Fruit fly (Drosophila melanogaster): Measurements from ENCODE around the gene CG11756.

The CG11756 gene

dm6 chrX:11370792-11371191, 22.9 kb downstream of the CG11756 start (continued):
- TF ChIP-seq CG16813 (GFP tag; IDR thresholded peaks at IDR 0.05; ENCODE audit: partially characterized antibody) = no peak
- peak; percentile 64 for TF ChIP-seq lmd (GFP tag; IDR thresholded peaks at IDR 0.05)
- TF ChIP-seq E2f2 (GFP tag; IDR thresholded peaks at IDR 0.05) = peak; percentile 9; the same call in 1 of the 2 replicates
- TF ChIP-seq zen2 (GFP tag; IDR thresholded peaks at IDR 0.05; ENCODE audit: partially characterized antibody) = no peak
- peak; percentile 21; the same call in 1 of the 2 replicates for TF ChIP-seq CG6689 (GFP tag; IDR thresholded peaks at IDR 0.05)
- TF ChIP-seq ap (GFP tag; IDR thresholded peaks at IDR 0.05) = 0 out of 2 replicates have a peak, but pooled peaks have one; percentile 15
- 0 out of 2 replicates have a peak, but pooled peaks have one; percentile 35 for TF ChIP-seq rib (GFP tag; IDR thresholded peaks at IDR 0.05)
- TF ChIP-seq CG1233 (GFP tag; optimal IDR thresholded peaks at IDR 0.05) = no peak
- peak; percentile 16 for TF ChIP-seq lab (GFP tag; optimal IDR thresholded peaks at IDR 0.05)
- TF ChIP-seq hb (GFP tag; IDR thresholded peaks at IDR 0.05; ENCODE audit: partially characterized antibody) = no peak
- no peak for TF ChIP-seq lov (optimal IDR thresholded peaks at IDR 0.05)
- no peak for TF ChIP-seq lov (GFP tag; IDR thresholded peaks at IDR 0.05)
- peak; percentile 15 for TF ChIP-seq CG18599 (GFP tag; optimal IDR thresholded peaks at IDR 0.05)
- no peak for TF ChIP-seq CG2202 (tag; optimal IDR thresholded peaks at IDR 0.05)
- peak; percentile 74 for TF ChIP-seq grau (tag; optimal IDR thresholded peaks at IDR 0.05)
- peak; percentile 39; the same call in 1 of the 3 replicates for TF ChIP-seq CG14050 (GFP tag; IDR thresholded peaks at IDR 0.05)
- TF ChIP-seq Atf6 (GFP tag; IDR thresholded peaks at IDR 0.05) = peak; percentile 60
- TF ChIP-seq HLH3B (GFP tag; IDR thresholded peaks at IDR 0.05) = peak; percentile 39; the same call in 1 of the 2 replicates
- TF ChIP-seq CG10979 (tag; optimal IDR thresholded peaks at IDR 0.05) = peak; percentile 19
- TF ChIP-seq CG32532 (GFP tag; IDR thresholded peaks at IDR 0.05) = peak; percentile 57
- peak; percentile 30 for TF ChIP-seq lilli (GFP tag; optimal IDR thresholded peaks at IDR 0.05)
- no peak for TF ChIP-seq CG10209 (GFP tag; optimal IDR thresholded peaks at IDR 0.05)
- TF ChIP-seq slbo (GFP tag; IDR thresholded peaks at IDR 0.05) = peak; percentile 60
- no peak for TF ChIP-seq hth (optimal IDR thresholded peaks at IDR 0.05)
- peak; percentile 51 for TF ChIP-seq CG14441 (GFP tag; IDR thresholded peaks at IDR 0.05)
- TF ChIP-seq CG3995 (GFP tag; optimal IDR thresholded peaks at IDR 0.05) = no peak
- peak; percentile 30; the same call in 1 of the 2 replicates for TF ChIP-seq CG32772 (GFP tag; IDR thresholded peaks at IDR 0.05)
- TF ChIP-seq row (GFP tag; IDR thresholded peaks at IDR 0.05) = peak; percentile 64
- TF ChIP-seq sens (GFP tag) = peak; percentile 79
- TF ChIP-seq Xrp1 (GFP tag; IDR thresholded peaks at IDR 0.05) = peak; percentile 52
- TF ChIP-seq CG31224 (GFP tag; IDR thresholded peaks at IDR 0.05) = peak; percentile 31; the same call in 1 of the 2 replicates
- TF ChIP-seq ssp (GFP tag; IDR thresholded peaks at IDR 0.05) = peak; percentile 9; the same call in 1 of the 2 replicates
- TF ChIP-seq Hr39 (optimal IDR thresholded peaks at IDR 0.05) = no peak
- TF ChIP-seq abd-A (tag; optimal IDR thresholded peaks at IDR 0.05) = no peak
- no peak for TF ChIP-seq sc (optimal IDR thresholded peaks at IDR 0.05)
- no peak for TF ChIP-seq sc (GFP tag; optimal IDR thresholded peaks at IDR 0.05)

dm6 chrX:11371613-11372012, 23.7 kb downstream of the CG11756 start:
- TF ChIP-seq hth (optimal IDR thresholded peaks at IDR 0.05) (no peak), Ets65A (GFP tag) (peak; percentile 51), sens (GFP tag) (peak; percentile 52)

dm6 chrX:11372764-11373712, 25.1 kb downstream of the CG11756 start:
- TF ChIP-seq Atf3 (GFP tag; optimal IDR thresholded peaks at IDR 0.05) (no peak), gem (tag; optimal IDR thresholded peaks at IDR 0.05) (peak; percentile 34), gsb (GFP tag; IDR thresholded peaks at IDR 0.05) (no peak), Lim3 (GFP tag; IDR thresholded peaks at IDR 0.05) (no peak), CG13424 (tag; optimal IDR thresholded peaks at IDR 0.05) (peak; percentile 10), CG10979 (tag; optimal IDR thresholded peaks at IDR 0.05) (no peak), sob (GFP tag; IDR thresholded peaks at IDR 0.05) (0 out of 2 replicates have a peak, but pooled peaks have one; percentile 6), Hr51 (GFP tag; optimal IDR thresholded peaks at IDR 0.05) (peak in 1 of 2 experiments; percentile 18), gcm2 (GFP tag; optimal IDR thresholded peaks at IDR 0.05) (no peak), yki (optimal IDR thresholded peaks at IDR 0.05) (peak; percentile 1), Lpt (GFP tag; optimal IDR thresholded peaks at IDR 0.05) (no peak), CG10543 (GFP tag; optimal IDR thresholded peaks at IDR 0.05) (peak; percentile 21), CG7839 (tag; optimal IDR thresholded peaks at IDR 0.05) (peak; percentile 21), dmrt99B (tag; optimal IDR thresholded peaks at IDR 0.05) (peak; percentile 2)
